Fruit fly (Drosophila melanogaster) whole organism, prepupa: Measurements from ENCODE around the gene Tgt.

Source experiments
- Blimp-1 ChIP-seq: fragments of 200-800 bp; sonication (Bioruptor generic); optimal IDR thresholded peaks from 3 replicates; lab custom pipeline; 2017; ENCODE audit warnings: missing biosample characterization, missing genetic modification characterization, mild to moderate bottlenecking, moderate library complexity, missing genetic modification reagents
- CG10631 ChIP-seq: fragments of 200-800 bp; sonication (Bioruptor generic); optimal IDR thresholded peaks from 2 replicates; lab custom pipeline; 2016; ENCODE audit warnings: missing biosample characterization, missing genetic modification characterization
- CG10669 ChIP-seq: fragments of 200-800 bp; sonication (Bioruptor generic); optimal IDR thresholded peaks from 3 replicates; lab custom pipeline; 2018; ENCODE audit warnings: missing biosample characterization, mild to moderate bottlenecking, missing genetic modification characterization, moderate library complexity
- CG11294 ChIP-seq: fragments of 200-800 bp; sonication (Bioruptor generic); IDR thresholded peaks from 2 replicates; pipeline ENCODE4 v1.3.6; 2022; ENCODE audit warnings: missing biosample characterization, missing genetic modification characterization
- CG11762 ChIP-seq: fragments of 200-800 bp; sonication (Bioruptor generic); optimal IDR thresholded peaks from 3 replicates; lab custom pipeline; 2016; ENCODE audit warnings: missing biosample characterization, missing genetic modification characterization; ENCODE audit not compliant: insufficient read depth
- CG11902 ChIP-seq: fragments of 200-800 bp; sonication (Bioruptor generic); optimal IDR thresholded peaks from 3 replicates; lab custom pipeline; 2016; ENCODE audit warnings: missing biosample characterization, missing genetic modification characterization
- CG15336 ChIP-seq: fragments of 200-800 bp; sonication (Bioruptor generic); IDR thresholded peaks from 2 replicates; pipeline ENCODE4 v1.3.6; 2022; ENCODE audit warnings: missing biosample characterization, missing genetic modification characterization
- CG1621 ChIP-seq: fragments of 200-800 bp; sonication (Bioruptor generic); optimal IDR thresholded peaks from 3 replicates; lab custom pipeline; 2018; ENCODE audit warnings: missing biosample characterization, mild to moderate bottlenecking, missing genetic modification characterization
- CG16779 ChIP-seq: fragments of 200-800 bp; sonication (Bioruptor generic); optimal IDR thresholded peaks from 3 replicates; lab custom pipeline; 2017; ENCODE audit warnings: missing biosample characterization, mild to moderate bottlenecking, missing genetic modification characterization
- CG3032 ChIP-seq: fragments of 200-800 bp; optimal IDR thresholded peaks from 2 replicates; lab custom pipeline; 2019; ENCODE audit warnings: missing biosample characterization, mild to moderate bottlenecking, missing genetic modification characterization, moderate library complexity
- CG31627 ChIP-seq: fragments of 200-800 bp; sonication (Bioruptor generic); optimal IDR thresholded peaks from 3 replicates; lab custom pipeline; 2016; ENCODE audit warnings: missing biosample characterization, missing genetic modification characterization
- CG32006 ChIP-seq: fragments of 200-800 bp; sonication (Bioruptor generic); optimal IDR thresholded peaks from 3 replicates; lab custom pipeline; 2017; ENCODE audit warnings: missing biosample characterization, mild to moderate bottlenecking, missing genetic modification characterization
- CG34406 ChIP-seq: fragments of 200-800 bp; sonication (Bioruptor generic); optimal IDR thresholded peaks from 3 replicates; lab custom pipeline; 2016; ENCODE audit warnings: missing biosample characterization, missing genetic modification characterization
- CG3919 ChIP-seq: fragments of 200-800 bp; sonication (Bioruptor generic); optimal IDR thresholded peaks from 3 replicates; lab custom pipeline; 2016; ENCODE audit warnings: missing biosample characterization, missing genetic modification characterization
- CG4318 ChIP-seq: fragments of 200-800 bp; sonication (Bioruptor generic); optimal IDR thresholded peaks from 3 replicates; lab custom pipeline; 2017; ENCODE audit warnings: missing biosample characterization, mild to moderate bottlenecking, missing genetic modification characterization
- CG6276 ChIP-seq: fragments of 200-800 bp; sonication (Bioruptor generic); optimal IDR thresholded peaks from 2 replicates; lab custom pipeline; 2017; ENCODE audit warnings: missing biosample characterization, mild to moderate bottlenecking, missing genetic modification characterization
- CG6792 ChIP-seq: fragments of 200-800 bp; sonication (Bioruptor generic); optimal IDR thresholded peaks from 3 replicates; lab custom pipeline; 2016; ENCODE audit warnings: missing biosample characterization, missing genetic modification characterization
- CG6854 ChIP-seq: fragments of 200-800 bp; sonication (Bioruptor generic); optimal IDR thresholded peaks from 2 replicates; lab custom pipeline; 2017; ENCODE audit warnings: missing biosample characterization, mild to moderate bottlenecking, missing genetic modification characterization
- CG8119 ChIP-seq: fragments of 200-800 bp; sonication (Bioruptor generic); IDR thresholded peaks from 3 replicates; pipeline ENCODE4 v1.3.6; 2022; ENCODE audit warnings: missing biosample characterization, missing genetic modification characterization
- CG8319 ChIP-seq: fragments of 200-800 bp; sonication (Bioruptor generic); optimal IDR thresholded peaks from 3 replicates; lab custom pipeline; 2016; ENCODE audit warnings: missing biosample characterization, missing genetic modification characterization
- CG8632 ChIP-seq: fragments of 200-800 bp; sonication (Bioruptor generic); optimal IDR thresholded peaks from 3 replicates; lab custom pipeline; 2016; ENCODE audit warnings: missing biosample characterization, missing genetic modification characterization
- CG9139 ChIP-seq: fragments of 200-800 bp; sonication (Bioruptor generic); optimal IDR thresholded peaks from 3 replicates; lab custom pipeline; 2017; ENCODE audit warnings: missing biosample characterization, mild to moderate bottlenecking, missing genetic modification characterization
- Eip75B ChIP-seq: fragments of 200-800 bp; sonication (Bioruptor generic); optimal IDR thresholded peaks from 3 replicates; lab custom pipeline; 2016; ENCODE audit warnings: missing biosample characterization, missing genetic modification characterization
- Eip78C ChIP-seq: fragments of 200-800 bp; sonication (Bioruptor generic); peaks from one replicate; lab custom pipeline; 2016; ENCODE audit warnings: missing biosample characterization, missing genetic modification characterization
- Eip93F ChIP-seq: fragments of 200-800 bp; sonication (Bioruptor generic); optimal IDR thresholded peaks from 2 replicates; lab custom pipeline; 2016; ENCODE audit warnings: missing biosample characterization, mild to moderate bottlenecking, missing genetic modification characterization
- Ets21C ChIP-seq: fragments of 200-800 bp; sonication (Bioruptor generic); optimal IDR thresholded peaks from 3 replicates; lab custom pipeline; 2016; ENCODE audit warnings: missing biosample characterization, missing genetic modification characterization
- Ets96B ChIP-seq: fragments of 200-800 bp; optimal IDR thresholded peaks from 2 replicates; lab custom pipeline; 2019; ENCODE audit warnings: missing biosample characterization, mild to moderate bottlenecking, missing genetic modification characterization, moderate library complexity
- Gug ChIP-seq: fragments of 200-800 bp; sonication (Bioruptor generic); IDR thresholded peaks from 2 replicates; pipeline ENCODE4 v1.3.6; 2022; ENCODE audit warnings: missing biosample characterization, missing genetic modification characterization
- Hr38 ChIP-seq: sonication (Bioruptor generic); optimal IDR thresholded peaks from 2 replicates; lab custom pipeline; 2016; ENCODE audit warnings: missing biosample characterization, missing genetic modification characterization
- Hr39 ChIP-seq: fragments of 200-800 bp; sonication (Bioruptor generic); optimal IDR thresholded peaks from 2 replicates; lab custom pipeline; 2016; ENCODE audit warnings: missing biosample characterization, missing genetic modification characterization
- Hr4 ChIP-seq: fragments of 200-800 bp; sonication (Bioruptor generic); optimal IDR thresholded peaks from 3 replicates; lab custom pipeline; 2016; ENCODE audit warnings: missing biosample characterization, missing genetic modification characterization
- Lpt ChIP-seq: fragments of 200-800 bp; sonication (Bioruptor generic); optimal IDR thresholded peaks from 3 replicates; lab custom pipeline; 2016; ENCODE audit warnings: missing biosample characterization, missing genetic modification characterization
- Met ChIP-seq: fragments of 200-800 bp; sonication (Bioruptor generic); optimal IDR thresholded peaks from 3 replicates; lab custom pipeline; 2016; ENCODE audit warnings: missing biosample characterization, missing genetic modification characterization
- OdsH ChIP-seq: fragments of 200-800 bp; sonication (Bioruptor generic); optimal IDR thresholded peaks from 3 replicates; lab custom pipeline; 2016; ENCODE audit warnings: missing biosample characterization, missing genetic modification characterization
- Smox ChIP-seq: fragments of 200-800 bp; sonication (Bioruptor generic); optimal IDR thresholded peaks from 3 replicates; lab custom pipeline; 2016; ENCODE audit warnings: missing biosample characterization, missing genetic modification characterization
- Sox102F ChIP-seq: fragments of 200-800 bp; sonication (Bioruptor generic); optimal IDR thresholded peaks from 2 replicates; lab custom pipeline; 2016; ENCODE audit warnings: missing biosample characterization, mild to moderate bottlenecking, missing genetic modification characterization
- Sox14 ChIP-seq: fragments of 200-800 bp; sonication (Bioruptor generic); optimal IDR thresholded peaks from 3 replicates; lab custom pipeline; 2016; ENCODE audit warnings: missing biosample characterization, missing genetic modification characterization
- Sox15 ChIP-seq: fragments of 200-800 bp; sonication (Bioruptor generic); optimal IDR thresholded peaks from 3 replicates; lab custom pipeline; 2016; ENCODE audit warnings: missing biosample characterization, missing genetic modification characterization
- achi ChIP-seq: fragments of 200-800 bp; sonication (Bioruptor generic); optimal IDR thresholded peaks from 3 replicates; lab custom pipeline; 2016; ENCODE audit warnings: missing biosample characterization, missing genetic modification characterization
- acj6 ChIP-seq: fragments of 200-800 bp; sonication (Bioruptor generic); optimal IDR thresholded peaks from 3 replicates; lab custom pipeline; 2016; ENCODE audit warnings: missing biosample characterization, missing genetic modification characterization
- cyc ChIP-seq: fragments of 200-800 bp; sonication (Bioruptor generic); optimal IDR thresholded peaks from 3 replicates; lab custom pipeline; 2016; ENCODE audit warnings: missing biosample characterization, missing genetic modification characterization
- dac ChIP-seq: fragments of 200-800 bp; sonication (Bioruptor generic); optimal IDR thresholded peaks from 2 replicates; lab custom pipeline; 2017; ENCODE audit warnings: missing biosample characterization, mild to moderate bottlenecking, missing genetic modification characterization
- dsx ChIP-seq: fragments of 200-800 bp; optimal IDR thresholded peaks from 3 replicates; lab custom pipeline; 2019; ENCODE audit warnings: missing biosample characterization, mild to moderate bottlenecking, missing genetic modification characterization, moderate library complexity; ENCODE audit not compliant: poor library complexity, severe bottlenecking
- eg ChIP-seq: fragments of 200-800 bp; sonication (Bioruptor generic); IDR thresholded peaks from 3 replicates; pipeline ENCODE4 v1.3.6; 2022; ENCODE audit warnings: missing biosample characterization, missing genetic modification characterization
- esn ChIP-seq: fragments of 200-800 bp; sonication (Bioruptor generic); optimal IDR thresholded peaks from 2 replicates; lab custom pipeline; 2016; ENCODE audit warnings: missing biosample characterization, mild to moderate bottlenecking, missing genetic modification characterization, moderate library complexity
- fd59A ChIP-seq: fragments of 200-800 bp; sonication (Bioruptor generic); optimal IDR thresholded peaks from 2 replicates; lab custom pipeline; 2017; ENCODE audit warnings: missing biosample characterization, mild to moderate bottlenecking, missing genetic modification characterization, missing genetic modification reagents
- fkh ChIP-seq: fragments of 200-800 bp; sonication (Bioruptor generic); optimal IDR thresholded peaks from 3 replicates; lab custom pipeline; 2017; ENCODE audit warnings: missing biosample characterization, mild to moderate bottlenecking, missing genetic modification characterization, moderate library complexity
- lz ChIP-seq: fragments of 200-800 bp; sonication (Bioruptor generic); optimal IDR thresholded peaks from 3 replicates; lab custom pipeline; 2016; ENCODE audit warnings: missing biosample characterization, missing genetic modification characterization
- net ChIP-seq: fragments of 200-800 bp; sonication (Bioruptor generic); optimal IDR thresholded peaks from 3 replicates; lab custom pipeline; 2016; ENCODE audit warnings: missing biosample characterization, missing genetic modification characterization
- pdm3 ChIP-seq: fragments of 200-800 bp; sonication (Bioruptor generic); optimal IDR thresholded peaks from 3 replicates; lab custom pipeline; 2016; ENCODE audit warnings: missing biosample characterization, missing genetic modification characterization
- salr ChIP-seq, 2 experiments: fragments of 200-800 bp; sonication (Bioruptor generic); optimal IDR thresholded peaks; 3 replicates each; lab custom pipeline; 2016 to 2018; ENCODE audit warnings: missing biosample characterization in 2 of 2, missing genetic modification characterization in 2 of 2, mild to moderate bottlenecking in 1 of 2
- svp ChIP-seq: fragments of 200-800 bp; sonication (Bioruptor generic); peaks from one replicate; lab custom pipeline; 2016; ENCODE audit warnings: missing biosample characterization, missing genetic modification characterization
- topi ChIP-seq: fragments of 200-800 bp; sonication (Bioruptor generic); optimal IDR thresholded peaks from 3 replicates; lab custom pipeline; 2016; ENCODE audit warnings: missing biosample characterization, missing genetic modification characterization
- vri ChIP-seq: fragments of 200-800 bp; sonication (Bioruptor generic); optimal IDR thresholded peaks from 3 replicates; lab custom pipeline; 2016; ENCODE audit warnings: missing biosample characterization, mild to moderate bottlenecking, missing genetic modification characterization

Tgt gene

DNA sequence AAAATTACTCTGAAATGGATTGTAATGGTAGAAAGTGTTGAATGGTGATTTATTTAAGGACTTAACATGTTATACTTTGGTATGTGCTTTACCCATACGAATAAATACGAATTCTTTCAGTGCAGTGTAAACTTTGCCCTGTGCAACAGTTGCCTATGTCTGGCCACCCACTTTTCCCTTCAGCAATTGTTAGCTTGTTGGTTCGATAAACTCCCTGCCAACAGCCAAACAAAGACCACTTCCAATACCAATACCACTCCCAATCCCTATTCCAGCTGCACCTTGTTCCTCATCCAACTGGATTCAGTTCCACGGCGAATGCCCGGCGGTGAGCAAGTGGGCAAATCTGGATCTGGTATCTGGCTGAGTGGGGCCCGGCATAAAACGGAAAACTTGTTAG is 20.1 kb downstream of the Tgt start, which contains the start of gene CG14342:
CG14342 (plus strand) TSS at position 301 of the 400 bp plus-strand sequence.
- TF ChIP-seq esn (GFP tag; lab: Kevin White, UChicago), result no peak
- no peak for TF ChIP-seq Sox102F
- 0 out of 3 replicates have a peak, but pooled peaks have one; percentile 12 for TF ChIP-seq eg (GFP tag; lab: Robert Waterston, UW)
- no peak for TF ChIP-seq Hr38
- TF ChIP-seq CG8632 (GFP tag; lab: Kevin White, UChicago), result peak; percentile 4
- TF ChIP-seq Blimp-1 (GFP tag; lab: Kevin White, UChicago), result no peak
- no peak for TF ChIP-seq Smox (GFP tag; lab: Kevin White, UChicago)
- no peak for TF ChIP-seq CG11294 (GFP tag; lab: Robert Waterston, UW)
- TF ChIP-seq CG11902, result no peak
- TF ChIP-seq Sox14 (GFP tag; lab: Kevin White, UChicago), result no peak
- TF ChIP-seq CG16779 (tag; lab: Kevin White, UChicago), result no peak
- no peak for TF ChIP-seq cyc (GFP tag; lab: Kevin White, UChicago)
- TF ChIP-seq CG31627 (GFP tag; lab: Kevin White, UChicago), result no peak
- TF ChIP-seq CG8119, result no peak
- TF ChIP-seq CG34406 (GFP tag; lab: Kevin White, UChicago), result peak; percentile 4
- TF ChIP-seq topi, result no peak
- no peak for TF ChIP-seq dac
- no peak for TF ChIP-seq salr (GFP tag; optimal IDR thresholded peaks at IDR 0.05; lab: Kevin White, UChicago)
- TF ChIP-seq CG3919 (GFP tag; lab: Kevin White, UChicago), result no peak
- no peak for TF ChIP-seq CG8319 (GFP tag; lab: Kevin White, UChicago)
- TF ChIP-seq CG11762 (GFP tag; lab: Kevin White, UChicago), result no peak
- TF ChIP-seq CG9139 (GFP tag; lab: Kevin White, UChicago), result no peak
- no peak for TF ChIP-seq CG3032 (tag; lab: Kevin White, UChicago)
- TF ChIP-seq CG1621, result no peak
- peak; percentile 45 for TF ChIP-seq svp
- TF ChIP-seq Sox15, result no peak
- TF ChIP-seq CG6276, result no peak
- TF ChIP-seq achi (GFP tag; lab: Kevin White, UChicago), result no peak
- no peak for TF ChIP-seq Hr4
- no peak for TF ChIP-seq CG32006 (GFP tag; lab: Kevin White, UChicago)
- no peak for TF ChIP-seq CG10669
- no peak for TF ChIP-seq lz (GFP tag; lab: Kevin White, UChicago)
- TF ChIP-seq fd59A (GFP tag; lab: Kevin White, UChicago), result no peak
- peak; percentile 12 for TF ChIP-seq OdsH
- TF ChIP-seq Gug (GFP tag; lab: Robert Waterston, UW), result no peak
- TF ChIP-seq Hr39, result no peak
- no peak for TF ChIP-seq CG6854 (GFP tag; lab: Kevin White, UChicago)
- no peak for TF ChIP-seq Met
- no peak for TF ChIP-seq acj6
- TF ChIP-seq Ets21C (GFP tag; lab: Kevin White, UChicago), result no peak
- no peak for TF ChIP-seq CG4318 (GFP tag; lab: Kevin White, UChicago)
- peak; percentile 63 for TF ChIP-seq Eip78C
- no peak for TF ChIP-seq dsx (GFP tag; lab: Kevin White, UChicago)
- TF ChIP-seq fkh, result no peak
- no peak for TF ChIP-seq Eip93F (GFP tag; lab: Kevin White, UChicago)
- TF ChIP-seq Eip75B (GFP tag; lab: Kevin White, UChicago), result no peak
- no peak for TF ChIP-seq net (GFP tag; lab: Kevin White, UChicago)
- TF ChIP-seq CG15336, result no peak
- no peak for TF ChIP-seq Lpt (GFP tag; lab: Kevin White, UChicago)
- no peak for TF ChIP-seq CG10631
- no peak for TF ChIP-seq pdm3 (GFP tag; lab: Kevin White, UChicago)
- TF ChIP-seq CG6792 (GFP tag; lab: Kevin White, UChicago), result peak; percentile 21
- no peak for TF ChIP-seq vri (GFP tag; lab: Kevin White, UChicago)
- TF ChIP-seq Ets96B (tag; lab: Kevin White, UChicago), result no peak
